Worm (Caenorhabditis elegans) whole organism, mixed stage, embryonic: ENCODE data around the gene R11F4.1.

ENCODE experiments used
- ces-1 ChIP-seq: fragments of 150-350 bp; optimal IDR thresholded peaks from 2 replicates; lab custom pipeline; 2014; ENCODE audit warnings: missing biosample characterization, missing genetic modification reagents, missing genetic modification characterization
- lin-13 ChIP-seq: fragments of 150-350 bp; optimal IDR thresholded peaks from 2 replicates; lab custom pipeline; 2014; ENCODE audit warnings: missing biosample characterization, missing genetic modification characterization
- nhr-237 ChIP-seq: fragments of 150-350 bp; optimal IDR thresholded peaks from 2 replicates; lab custom pipeline; 2014; ENCODE audit warnings: missing biosample characterization, missing genetic modification characterization
- nhr-76 ChIP-seq: sonication (generic microtip); optimal IDR thresholded peaks from 2 replicates; lab custom pipeline; 2017; ENCODE audit warnings: missing biosample characterization, missing genetic modification characterization
- pha-4 ChIP-seq: fragments of 150-350 bp; optimal IDR thresholded peaks from 2 replicates; lab custom pipeline; 2018; ENCODE audit warnings: missing biosample characterization, missing genetic modification reagents, missing genetic modification characterization
- unc-120 ChIP-seq: sonication (generic microtip); optimal IDR thresholded peaks from 2 replicates; lab custom pipeline; 2017; ENCODE audit warnings: missing genetic modification characterization, missing compliant biosample characterization; ENCODE audit not compliant: poor library complexity, severe bottlenecking
- unc-62 ChIP-seq: fragments of 150-350 bp; optimal IDR thresholded peaks from 2 replicates; lab custom pipeline; 2014; ENCODE audit warnings: missing biosample characterization, missing genetic modification reagents, missing genetic modification characterization
- ztf-11 ChIP-seq: fragments of 150-350 bp; optimal IDR thresholded peaks from 2 replicates; lab custom pipeline; 2014; ENCODE audit warnings: missing biosample characterization, missing genetic modification characterization

DNA sequence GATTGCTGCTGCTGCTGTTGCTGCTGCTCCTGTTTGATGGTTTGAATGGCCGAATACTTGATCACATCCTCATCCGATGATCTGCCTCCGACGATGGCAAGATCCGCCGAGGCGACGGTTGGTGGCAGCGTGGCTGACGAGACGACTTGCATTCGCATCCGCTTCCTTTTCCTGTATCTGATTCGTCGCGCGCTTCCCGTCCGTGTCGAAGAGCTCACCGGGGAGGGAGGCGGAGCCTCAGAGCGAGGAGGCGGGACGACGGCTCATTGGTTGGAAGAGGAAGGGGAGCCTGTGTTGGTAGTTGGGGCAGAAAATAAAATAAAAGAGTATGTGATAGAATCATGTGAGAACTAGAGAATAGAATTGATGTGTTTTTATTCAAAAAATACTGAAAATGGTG is 43.0 kb downstream of the R11F4.1 start:
- no peak for TF ChIP-seq lin-13 (tag; lab: Kevin White, UChicago)
- TF ChIP-seq nhr-76 (tag; lab: Kevin White, UChicago) = no peak
- no peak for TF ChIP-seq ztf-11
- no peak for TF ChIP-seq ces-1 (GFP tag; lab: Kevin White, UChicago)
- no peak for TF ChIP-seq nhr-237 (tag; lab: Kevin White, UChicago)
- no peak for TF ChIP-seq unc-62 (GFP tag; lab: Kevin White, UChicago)
- no peak for TF ChIP-seq unc-120 (tag; lab: Kevin White, UChicago)
- no peak for TF ChIP-seq pha-4 (tag; lab: Kevin White, UChicago)
